Worm (Caenorhabditis elegans) whole organism, L4/young adult: ENCODE results near the gene cdc-48.1.

Experiments
- W03F9.2 ChIP-seq: fragments of 150-350 bp; optimal IDR thresholded peaks from 2 replicates; lab custom pipeline; 2014; ENCODE audit warnings: missing biosample characterization, missing genetic modification characterization
- him-1 ChIP-seq: sonication (generic microtip); optimal IDR thresholded peaks from 2 replicates; lab custom pipeline; 2016; ENCODE audit warnings: missing genotype, missing genetic modification reagents, missing genetic modification characterization, missing compliant biosample characterization

ce11 chrII:10563368-10563767, at the start of gene cdc-48.1:
- peak; percentile 99 for TF ChIP-seq W03F9.2
- TF ChIP-seq him-1 (tag; lab: Kevin White, UChicago): peak; percentile 100
